Worm (Caenorhabditis elegans) whole organism, L4 larva: ENCODE data around the gene sra-11.

Experiments
- daf-12 ChIP-seq: fragments of 150-350 bp; optimal IDR thresholded peaks from 2 replicates; lab custom pipeline; 2014; ENCODE audit warnings: missing biosample characterization, missing genetic modification reagents, missing genetic modification characterization
- dpl-1 ChIP-seq: fragments of 150-350 bp; optimal IDR thresholded peaks from 2 replicates; lab custom pipeline; 2014; ENCODE audit warnings: missing biosample characterization, missing genetic modification reagents, missing genetic modification characterization
- hif-1 ChIP-seq, 2 experiments: sonication (generic microtip); optimal IDR thresholded peaks; 2 replicates each; lab custom pipeline; 2016 to 2017; ENCODE audit warnings: missing compliant biosample characterization in 2 of 2, missing genetic modification characterization in 2 of 2, missing genetic modification reagents in 2 of 2, missing genotype in 2 of 2, mild to moderate bottlenecking in 1 of 2
- nhr-25 ChIP-seq: sonication (generic microtip); optimal IDR thresholded peaks from 2 replicates; lab custom pipeline; 2017; ENCODE audit warnings: missing genetic modification characterization, mild to moderate bottlenecking, missing compliant biosample characterization, antibody characterized with exemption, moderate library complexity, borderline replicate concordance; ENCODE audit not compliant: insufficient read depth
- pha-4 ChIP-seq, 2 experiments: fragments of 150-350 bp in 1 of 2; fragments of 200-800 bp in 1 of 2; sonication (Bioruptor generic) in 1 of 2; IDR thresholded peaks in 1 of 2; optimal IDR thresholded peaks in 1 of 2; 2 replicates each; pipeline versions ENCODE4 v1.3.6 to Lab custom; 2014 to 2022; ENCODE audit warnings: missing genetic modification characterization in 2 of 2, missing genetic modification reagents in 2 of 2, missing biosample characterization in 1 of 2, missing compliant biosample characterization in 1 of 2
- snpc-4 ChIP-seq: fragments of 150-350 bp; optimal IDR thresholded peaks from 2 replicates; lab custom pipeline; 2014; ENCODE audit warnings: missing biosample characterization, missing genetic modification characterization

- TF ChIP-seq snpc-4 (tag; lab: Kevin White, UChicago) (no peak), daf-12 (no peak), pha-4 (GFP tag; IDR thresholded peaks at IDR 0.05; lab: Robert Waterston, UW) (no peak), pha-4 (tag; optimal IDR thresholded peaks at IDR 0.05; lab: Kevin White, UChicago) (no peak), nhr-25 (tag; lab: Kevin White, UChicago) (no peak), dpl-1 (no peak), hif-1 (tag; optimal IDR thresholded peaks at IDR 0.05; lab: Kevin White, UChicago) (no peak)
Measured at ce11 chrII:10867219-10867618, 42.9 kb downstream of the sra-11 start.
